Fruit fly (Drosophila melanogaster): Measurements from ENCODE around the gene CG13409.

- no peak for TF ChIP-seq CG8478 (optimal IDR thresholded peaks at IDR 0.05)
- TF ChIP-seq CTCF (optimal IDR thresholded peaks at IDR 0.05): no peak
Observed at dm6 chr3R:22057083-22057482, 25.4 kb upstream of the CG13409 start.

Data from S2 (cell line).